Fruit fly (Drosophila melanogaster) whole organism, prepupa: ENCODE data around the gene CG42870.
A peak's percentile ranks its signal among the peaks of the same experiment; 100 is the strongest.

Experiments
- CG10631 ChIP-seq: fragments of 200-800 bp; sonication (Bioruptor generic); optimal IDR thresholded peaks from 2 replicates; lab custom pipeline; 2016; ENCODE audit warnings: missing biosample characterization, missing genetic modification characterization
- CG11762 ChIP-seq: fragments of 200-800 bp; sonication (Bioruptor generic); optimal IDR thresholded peaks from 3 replicates; lab custom pipeline; 2016; ENCODE audit warnings: missing biosample characterization, missing genetic modification characterization; ENCODE audit not compliant: insufficient read depth
- CG1621 ChIP-seq: fragments of 200-800 bp; sonication (Bioruptor generic); optimal IDR thresholded peaks from 3 replicates; lab custom pipeline; 2018; ENCODE audit warnings: missing biosample characterization, mild to moderate bottlenecking, missing genetic modification characterization
- CG3032 ChIP-seq: fragments of 200-800 bp; optimal IDR thresholded peaks from 2 replicates; lab custom pipeline; 2019; ENCODE audit warnings: missing biosample characterization, mild to moderate bottlenecking, missing genetic modification characterization, moderate library complexity
- CG31627 ChIP-seq: fragments of 200-800 bp; sonication (Bioruptor generic); optimal IDR thresholded peaks from 3 replicates; lab custom pipeline; 2016; ENCODE audit warnings: missing biosample characterization, missing genetic modification characterization
- CG32006 ChIP-seq: fragments of 200-800 bp; sonication (Bioruptor generic); optimal IDR thresholded peaks from 3 replicates; lab custom pipeline; 2017; ENCODE audit warnings: missing biosample characterization, mild to moderate bottlenecking, missing genetic modification characterization
- CG34406 ChIP-seq: fragments of 200-800 bp; sonication (Bioruptor generic); optimal IDR thresholded peaks from 3 replicates; lab custom pipeline; 2016; ENCODE audit warnings: missing biosample characterization, missing genetic modification characterization
- CG3919 ChIP-seq: fragments of 200-800 bp; sonication (Bioruptor generic); optimal IDR thresholded peaks from 3 replicates; lab custom pipeline; 2016; ENCODE audit warnings: missing biosample characterization, missing genetic modification characterization
- CG4318 ChIP-seq: fragments of 200-800 bp; sonication (Bioruptor generic); optimal IDR thresholded peaks from 3 replicates; lab custom pipeline; 2017; ENCODE audit warnings: missing biosample characterization, mild to moderate bottlenecking, missing genetic modification characterization
- CG6854 ChIP-seq: fragments of 200-800 bp; sonication (Bioruptor generic); optimal IDR thresholded peaks from 2 replicates; lab custom pipeline; 2017; ENCODE audit warnings: missing biosample characterization, mild to moderate bottlenecking, missing genetic modification characterization
- CG7368 ChIP-seq: fragments of 200-800 bp; sonication (Bioruptor generic); optimal IDR thresholded peaks from 3 replicates; lab custom pipeline; 2016; ENCODE audit warnings: missing biosample characterization, missing genetic modification characterization
- CG8119 ChIP-seq: fragments of 200-800 bp; sonication (Bioruptor generic); IDR thresholded peaks from 3 replicates; pipeline ENCODE4 v1.3.6; 2022; ENCODE audit warnings: missing biosample characterization, missing genetic modification characterization
- CG8632 ChIP-seq: fragments of 200-800 bp; sonication (Bioruptor generic); optimal IDR thresholded peaks from 3 replicates; lab custom pipeline; 2016; ENCODE audit warnings: missing biosample characterization, missing genetic modification characterization
- Eip78C ChIP-seq: fragments of 200-800 bp; sonication (Bioruptor generic); peaks from one replicate; lab custom pipeline; 2016; ENCODE audit warnings: missing biosample characterization, missing genetic modification characterization
- Gug ChIP-seq: fragments of 200-800 bp; sonication (Bioruptor generic); IDR thresholded peaks from 2 replicates; pipeline ENCODE4 v1.3.6; 2022; ENCODE audit warnings: missing biosample characterization, missing genetic modification characterization
- Hr38 ChIP-seq: sonication (Bioruptor generic); optimal IDR thresholded peaks from 2 replicates; lab custom pipeline; 2016; ENCODE audit warnings: missing biosample characterization, missing genetic modification characterization
- Hr39 ChIP-seq: fragments of 200-800 bp; sonication (Bioruptor generic); optimal IDR thresholded peaks from 2 replicates; lab custom pipeline; 2016; ENCODE audit warnings: missing biosample characterization, missing genetic modification characterization
- Hr4 ChIP-seq: fragments of 200-800 bp; sonication (Bioruptor generic); optimal IDR thresholded peaks from 3 replicates; lab custom pipeline; 2016; ENCODE audit warnings: missing biosample characterization, missing genetic modification characterization
- Lpt ChIP-seq: fragments of 200-800 bp; sonication (Bioruptor generic); optimal IDR thresholded peaks from 3 replicates; lab custom pipeline; 2016; ENCODE audit warnings: missing biosample characterization, missing genetic modification characterization
- Met ChIP-seq: fragments of 200-800 bp; sonication (Bioruptor generic); optimal IDR thresholded peaks from 3 replicates; lab custom pipeline; 2016; ENCODE audit warnings: missing biosample characterization, missing genetic modification characterization
- OdsH ChIP-seq: fragments of 200-800 bp; sonication (Bioruptor generic); optimal IDR thresholded peaks from 3 replicates; lab custom pipeline; 2016; ENCODE audit warnings: missing biosample characterization, missing genetic modification characterization
- Smox ChIP-seq: fragments of 200-800 bp; sonication (Bioruptor generic); optimal IDR thresholded peaks from 3 replicates; lab custom pipeline; 2016; ENCODE audit warnings: missing biosample characterization, missing genetic modification characterization
- Sox102F ChIP-seq: fragments of 200-800 bp; sonication (Bioruptor generic); optimal IDR thresholded peaks from 2 replicates; lab custom pipeline; 2016; ENCODE audit warnings: missing biosample characterization, mild to moderate bottlenecking, missing genetic modification characterization
- Sox14 ChIP-seq: fragments of 200-800 bp; sonication (Bioruptor generic); optimal IDR thresholded peaks from 3 replicates; lab custom pipeline; 2016; ENCODE audit warnings: missing biosample characterization, missing genetic modification characterization
- Sox15 ChIP-seq: fragments of 200-800 bp; sonication (Bioruptor generic); optimal IDR thresholded peaks from 3 replicates; lab custom pipeline; 2016; ENCODE audit warnings: missing biosample characterization, missing genetic modification characterization
- achi ChIP-seq: fragments of 200-800 bp; sonication (Bioruptor generic); optimal IDR thresholded peaks from 3 replicates; lab custom pipeline; 2016; ENCODE audit warnings: missing biosample characterization, missing genetic modification characterization
- cyc ChIP-seq: fragments of 200-800 bp; sonication (Bioruptor generic); optimal IDR thresholded peaks from 3 replicates; lab custom pipeline; 2016; ENCODE audit warnings: missing biosample characterization, missing genetic modification characterization
- dac ChIP-seq: fragments of 200-800 bp; sonication (Bioruptor generic); optimal IDR thresholded peaks from 2 replicates; lab custom pipeline; 2017; ENCODE audit warnings: missing biosample characterization, mild to moderate bottlenecking, missing genetic modification characterization
- eg ChIP-seq: fragments of 200-800 bp; sonication (Bioruptor generic); IDR thresholded peaks from 3 replicates; pipeline ENCODE4 v1.3.6; 2022; ENCODE audit warnings: missing biosample characterization, missing genetic modification characterization
- esn ChIP-seq: fragments of 200-800 bp; sonication (Bioruptor generic); optimal IDR thresholded peaks from 2 replicates; lab custom pipeline; 2016; ENCODE audit warnings: missing biosample characterization, mild to moderate bottlenecking, missing genetic modification characterization, moderate library complexity
- fd59A ChIP-seq: fragments of 200-800 bp; sonication (Bioruptor generic); optimal IDR thresholded peaks from 2 replicates; lab custom pipeline; 2017; ENCODE audit warnings: missing biosample characterization, mild to moderate bottlenecking, missing genetic modification characterization, missing genetic modification reagents
- fkh ChIP-seq: fragments of 200-800 bp; sonication (Bioruptor generic); optimal IDR thresholded peaks from 3 replicates; lab custom pipeline; 2017; ENCODE audit warnings: missing biosample characterization, mild to moderate bottlenecking, missing genetic modification characterization, moderate library complexity
- pdm3 ChIP-seq: fragments of 200-800 bp; sonication (Bioruptor generic); optimal IDR thresholded peaks from 3 replicates; lab custom pipeline; 2016; ENCODE audit warnings: missing biosample characterization, missing genetic modification characterization
- salr ChIP-seq, 2 experiments: fragments of 200-800 bp; sonication (Bioruptor generic); optimal IDR thresholded peaks; 3 replicates each; lab custom pipeline; 2016 to 2018; ENCODE audit warnings: missing biosample characterization in 2 of 2, missing genetic modification characterization in 2 of 2, mild to moderate bottlenecking in 1 of 2
- spab ChIP-seq: fragments of 200-800 bp; sonication (Bioruptor generic); optimal IDR thresholded peaks from 2 replicates; lab custom pipeline; 2017; ENCODE audit warnings: missing biosample characterization, mild to moderate bottlenecking, missing genetic modification characterization, missing genetic modification reagents
- ss ChIP-seq, 2 experiments: fragments of 200-800 bp; sonication (Bioruptor generic); optimal IDR thresholded peaks; 2 replicates in 1 of 2; 3 replicates in 1 of 2; lab custom pipeline; 2017 to 2018; ENCODE audit warnings: mild to moderate bottlenecking in 2 of 2, missing biosample characterization in 2 of 2, missing genetic modification characterization in 2 of 2, moderate library complexity in 1 of 2
- svp ChIP-seq: fragments of 200-800 bp; sonication (Bioruptor generic); peaks from one replicate; lab custom pipeline; 2016; ENCODE audit warnings: missing biosample characterization, missing genetic modification characterization

CG42870 gene

DNA sequence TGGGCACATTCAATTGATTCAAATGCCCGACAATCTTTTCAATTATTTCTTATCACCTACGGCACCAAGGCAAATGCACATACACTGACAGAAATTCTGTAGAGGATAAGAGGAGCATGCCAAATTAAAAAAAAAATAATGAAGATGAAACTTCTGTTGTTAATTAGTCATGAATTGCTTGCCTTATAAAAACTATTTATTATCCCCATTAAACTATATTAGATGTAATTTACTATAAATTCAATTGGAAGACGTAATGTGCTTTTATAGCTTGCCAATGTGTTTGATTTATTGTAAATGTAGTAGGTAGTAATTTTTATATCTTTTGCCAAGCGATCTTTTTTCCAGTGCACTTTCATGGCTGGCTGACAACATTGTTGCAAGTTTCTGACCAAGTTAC, 5.5 kb downstream of the CG42870 start (continued):
- TF ChIP-seq CG11762 (GFP tag; lab: Kevin White, UChicago) (no peak), CG4318 (GFP tag; lab: Kevin White, UChicago) (peak; percentile 41), fkh (GFP tag; lab: Kevin White, UChicago) (no peak), CG6854 (GFP tag; lab: Kevin White, UChicago) (no peak), dac (GFP tag; lab: Kevin White, UChicago) (no peak), cyc (no peak), Sox14 (GFP tag; lab: Kevin White, UChicago) (no peak), CG8632 (no peak), CG8119 (GFP tag; lab: Robert Waterston, UW) (peak; percentile 74), esn (no peak), CG1621 (no peak), svp (GFP tag; lab: Kevin White, UChicago) (no peak), Sox102F (no peak), CG10631 (GFP tag; lab: Kevin White, UChicago) (no peak), CG31627 (no peak), pdm3 (peak; percentile 23), CG3032 (tag; lab: Kevin White, UChicago) (no peak)

DNA sequence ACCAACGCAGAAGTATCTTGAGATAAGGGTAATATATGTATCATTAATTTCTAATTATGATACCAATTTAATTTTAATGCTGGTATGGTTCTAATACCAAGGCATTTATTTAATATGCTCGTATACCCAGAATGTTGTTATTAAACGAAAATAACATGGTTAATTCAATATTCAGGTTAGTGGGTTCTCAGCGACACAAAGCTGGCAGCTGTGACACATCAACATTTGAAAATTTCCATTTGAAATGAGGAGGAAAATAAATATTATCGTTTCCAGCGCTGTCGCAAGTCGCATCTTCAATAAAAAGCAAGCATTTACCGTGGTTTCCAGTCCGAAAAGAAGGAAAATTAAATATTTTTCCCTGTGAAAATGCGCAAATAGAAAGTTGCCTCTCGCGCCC, 6.2 kb downstream of the CG42870 start:
- no peak for TF ChIP-seq Lpt (GFP tag; lab: Kevin White, UChicago)
- TF ChIP-seq, all 60 proteins: peak for 0

DNA sequence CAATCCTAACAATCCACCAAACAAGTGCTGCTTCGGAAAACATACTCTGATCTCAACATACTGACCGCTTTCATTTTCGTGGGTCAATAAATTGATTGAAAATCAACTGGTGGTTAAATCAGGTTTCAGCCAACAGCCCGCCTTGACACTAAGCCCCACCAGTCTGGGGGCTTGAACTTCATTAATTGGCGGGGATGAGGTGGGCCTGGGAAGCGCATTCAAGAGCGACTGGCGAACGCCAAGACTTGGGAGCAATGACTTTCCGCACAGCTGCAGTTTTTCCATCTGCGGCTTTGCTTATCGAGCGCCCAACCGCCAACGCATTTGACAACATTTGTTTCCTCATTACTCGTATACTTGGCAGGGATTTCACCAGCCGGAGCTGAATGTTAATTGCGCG, 10.6 kb downstream of the CG42870 start:
- TF ChIP-seq Hr39 (GFP tag; lab: Kevin White, UChicago) (no peak), esn (no peak), Sox14 (GFP tag; lab: Kevin White, UChicago) (no peak), Hr38 (GFP tag; lab: Kevin White, UChicago) (no peak), CG4318 (GFP tag; lab: Kevin White, UChicago) (no peak), CG31627 (no peak), CG34406 (no peak), Eip78C (GFP tag; lab: Kevin White, UChicago) (no peak), pdm3 (no peak), Gug (GFP tag; lab: Robert Waterston, UW) (no peak), Hr4 (GFP tag; lab: Kevin White, UChicago) (no peak), OdsH (GFP tag; lab: Kevin White, UChicago) (no peak), Met (GFP tag; lab: Kevin White, UChicago) (no peak), Sox102F (no peak), CG3032 (tag; lab: Kevin White, UChicago) (no peak)

DNA sequence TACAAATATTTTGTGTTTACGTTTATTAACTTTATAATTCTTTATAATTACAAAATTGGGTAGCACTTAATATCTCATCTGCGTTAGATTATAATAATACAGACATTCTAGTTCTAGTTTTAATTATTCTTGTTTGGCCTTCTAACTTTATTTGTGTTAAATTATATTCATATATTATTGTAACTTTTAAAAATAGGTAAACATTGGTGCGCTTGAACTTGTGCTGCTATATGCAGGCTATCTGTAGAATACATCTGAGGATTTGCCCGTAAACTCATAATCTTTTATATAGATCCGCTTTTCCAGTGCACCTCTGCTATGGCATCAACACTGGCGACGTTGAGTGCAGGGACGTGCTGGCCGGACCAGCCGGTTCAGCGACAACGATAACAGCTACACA, 14.7 kb downstream of the CG42870 start:
- TF ChIP-seq cyc (no peak), CG4318 (GFP tag; lab: Kevin White, UChicago) (peak; percentile 7), CG1621 (peak; percentile 21), CG7368 (GFP tag; lab: Kevin White, UChicago) (no peak), fd59A (GFP tag; lab: Kevin White, UChicago) (no peak), Sox15 (GFP tag; lab: Kevin White, UChicago) (no peak), Smox (GFP tag; lab: Kevin White, UChicago) (no peak), svp (GFP tag; lab: Kevin White, UChicago) (no peak), dac (GFP tag; lab: Kevin White, UChicago) (peak; percentile 5), CG10631 (GFP tag; lab: Kevin White, UChicago) (peak; percentile 6), pdm3 (no peak), Gug (GFP tag; lab: Robert Waterston, UW) (no peak), CG34406 (no peak), spab (GFP tag; lab: Kevin White, UChicago) (peak; percentile 21), fkh (GFP tag; lab: Kevin White, UChicago) (no peak), CG3919 (GFP tag; lab: Kevin White, UChicago) (no peak), salr (GFP tag; optimal IDR thresholded peaks at IDR 0.05; lab: Kevin White, UChicago) (peak in 1 of 2 experiments; percentile 1), ss (GFP tag; optimal IDR thresholded peaks at IDR 0.05; lab: Kevin White, UChicago) (peak in 1 of 2 experiments; percentile 0), Hr4 (GFP tag; lab: Kevin White, UChicago) (peak; percentile 14), Sox14 (GFP tag; lab: Kevin White, UChicago) (no peak), CG32006 (GFP tag; lab: Kevin White, UChicago) (peak; percentile 51), CG3032 (tag; lab: Kevin White, UChicago) (peak; percentile 24), achi (GFP tag; lab: Kevin White, UChicago) (peak; percentile 3), Eip78C (GFP tag; lab: Kevin White, UChicago) (peak; percentile 70), eg (GFP tag; lab: Robert Waterston, UW) (no peak)
